Worm (Caenorhabditis elegans): ENCODE data around the gene C30A5.16.

C30A5.16 gene

DNA sequence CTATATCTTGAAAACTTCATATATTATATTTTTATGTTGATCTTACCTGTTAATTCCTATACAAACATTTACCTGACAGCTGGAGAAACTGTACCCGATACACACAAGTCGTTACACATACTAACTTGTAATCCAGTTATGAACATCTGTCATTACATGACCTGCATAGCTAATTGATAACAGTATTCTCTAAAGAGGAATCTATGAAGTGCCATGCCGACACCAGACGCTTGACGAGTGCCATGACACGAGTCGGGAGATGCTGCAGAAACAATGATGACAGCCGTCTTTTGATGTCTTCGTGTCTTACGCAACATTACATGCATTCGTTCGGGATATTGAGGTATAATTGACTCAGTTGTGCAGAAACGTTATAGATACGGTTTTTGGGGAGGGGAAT lies 2.1 kb downstream of the C30A5.16 start:
- TF ChIP-seq pes-1 (GFP tag; IDR thresholded peaks at IDR 0.05): no peak
- TF ChIP-seq flt-1 (GFP tag; IDR thresholded peaks at IDR 0.05): no peak
- TF ChIP-seq hnd-1 (tag; optimal IDR thresholded peaks at IDR 0.05): no peak
- TF ChIP-seq tra-4 (tag; optimal IDR thresholded peaks at IDR 0.05): no peak
- no peak for TF ChIP-seq scrt-1 (GFP tag; IDR thresholded peaks at IDR 0.05)
- TF ChIP-seq aly-1 (tag; optimal IDR thresholded peaks at IDR 0.05): no peak
- TF ChIP-seq ceh-36 (tag; optimal IDR thresholded peaks at IDR 0.05): no peak

DNA sequence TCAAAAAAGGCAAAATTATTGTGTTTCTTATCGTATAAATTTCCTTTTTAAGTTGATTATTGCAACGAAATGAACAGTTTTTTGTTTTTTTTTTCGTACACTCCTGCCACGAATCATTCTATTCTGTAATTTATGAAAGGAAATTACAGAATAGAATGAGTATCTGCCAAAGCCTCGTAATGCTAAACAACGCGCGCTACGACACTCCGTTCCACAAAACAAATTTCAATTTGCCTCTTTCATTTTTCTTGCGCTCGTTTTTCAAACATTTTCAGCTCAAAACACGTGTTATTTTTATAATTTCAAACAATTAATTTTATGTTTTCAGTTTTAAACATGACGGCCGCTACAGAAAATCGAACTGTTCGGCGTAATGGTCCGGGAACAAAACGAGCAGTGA lies 6.8 kb downstream of the C30A5.16 start, which contains the start of gene mob-4:
mob-4 (plus strand) TSS at position 329 of the 400 bp plus-strand sequence.
- TF ChIP-seq ets-7 (tag; optimal IDR thresholded peaks at IDR 0.05): no peak

DNA sequence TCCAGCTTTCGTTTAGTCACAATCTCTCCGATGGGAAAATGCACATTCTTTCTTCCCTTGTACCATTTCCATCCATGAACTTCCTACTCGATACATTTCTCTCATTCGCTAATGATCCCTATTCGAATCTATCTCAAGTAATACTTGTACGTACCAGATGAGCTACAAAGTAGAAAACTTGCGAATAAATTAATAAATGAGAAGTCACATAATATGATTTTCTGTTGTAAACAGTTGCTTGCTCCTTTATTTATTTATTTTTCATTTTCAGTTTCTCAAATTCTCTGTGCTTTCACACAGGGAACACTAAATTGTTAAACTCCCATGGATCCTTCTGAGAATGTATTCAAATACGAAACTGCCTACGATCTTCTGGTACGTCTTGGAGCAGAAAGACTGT lies 8.2 kb downstream of the C30A5.16 start, which contains the start of gene rfs-1:
rfs-1 (plus strand) TSS at position 301 of the 400 bp plus-strand sequence.
- TF ChIP-seq hmg-4 (GFP tag; optimal IDR thresholded peaks at IDR 0.05) (no peak), ets-7 (tag; optimal IDR thresholded peaks at IDR 0.05) (no peak), tbx-37 (GFP tag; conservative IDR thresholded peaks at IDR 0.05) (no peak), hnd-1 (tag; optimal IDR thresholded peaks at IDR 0.05) (no peak)

DNA sequence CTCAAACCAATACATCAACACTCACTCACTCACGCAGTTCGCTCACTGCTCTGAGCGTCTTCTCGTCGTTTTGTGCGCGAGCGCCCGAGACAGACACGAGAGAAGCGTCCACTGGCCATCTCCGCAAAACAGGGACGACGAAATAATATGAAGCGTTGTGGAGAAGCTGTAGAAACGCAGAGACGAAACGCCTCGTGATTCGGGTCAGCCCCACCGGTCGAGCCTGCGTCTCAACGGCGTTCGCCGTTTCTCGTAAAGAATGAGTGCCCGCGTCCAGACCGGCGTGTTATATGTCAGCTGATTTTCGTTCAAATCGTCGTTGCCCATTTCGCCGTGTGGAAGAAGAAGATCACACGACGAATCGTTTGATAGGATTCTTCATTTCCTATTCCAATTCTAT lies 9.5 kb downstream of the C30A5.16 start, which contains the start of gene fbxl-1:
fbxl-1 (plus strand) TSS at position 320 of the 400 bp plus-strand sequence.
- TF ChIP-seq ama-1 (optimal IDR thresholded peaks at IDR 0.05) (no peak), tbx-11 (GFP tag; IDR thresholded peaks at IDR 0.05) (no peak), hmg-4 (GFP tag; optimal IDR thresholded peaks at IDR 0.05) (no peak), F13C5.2 (tag; optimal IDR thresholded peaks at IDR 0.05) (peak; percentile 10), ceh-36 (tag; optimal IDR thresholded peaks at IDR 0.05) (no peak)

DNA sequence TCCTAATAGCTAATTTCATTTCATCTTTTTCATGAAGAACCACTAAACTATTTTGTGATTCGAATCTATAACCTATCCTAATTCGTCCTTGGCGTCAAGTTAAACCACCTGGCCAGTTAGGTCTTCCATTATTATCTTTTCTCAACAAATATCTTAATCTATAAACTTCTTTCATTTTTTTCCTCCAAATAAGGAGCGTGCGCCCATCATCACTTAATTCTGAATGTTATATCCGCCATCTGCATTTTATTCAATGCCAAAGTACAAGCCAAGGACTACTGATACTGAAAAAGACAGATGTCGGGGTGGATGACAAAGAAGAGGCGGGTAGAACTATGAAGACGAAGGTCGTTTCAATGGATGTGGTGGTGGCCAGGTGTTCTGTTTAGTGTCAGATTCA lies 10.9 kb downstream of the C30A5.16 start:
- TF ChIP-seq B0310.2 (tag; optimal IDR thresholded peaks at IDR 0.05) (no peak), sea-1 (GFP tag; conservative IDR thresholded peaks at IDR 0.05) (no peak), hmbx-1 (tag; optimal IDR thresholded peaks at IDR 0.05) (no peak)

DNA sequence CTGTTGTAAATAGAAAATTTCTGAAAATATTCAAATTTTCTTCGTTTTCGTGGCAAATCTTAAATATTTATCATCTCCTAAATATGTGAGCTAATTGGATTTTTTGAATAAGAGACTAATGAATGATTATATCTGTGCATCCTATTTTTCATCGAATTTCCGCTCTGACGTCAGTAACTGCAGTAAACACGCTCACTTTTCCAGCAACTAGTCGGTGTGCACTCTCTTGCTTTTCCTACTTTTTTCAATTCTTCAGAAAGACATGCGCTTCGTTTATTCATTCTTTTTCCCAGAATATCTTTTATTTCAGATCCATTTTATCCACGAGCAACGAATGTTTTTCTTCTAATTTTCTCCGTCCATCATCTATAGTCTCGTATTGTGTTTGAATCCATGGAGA lies 11.5 kb downstream of the C30A5.16 start:
- TF ChIP-seq B0310.2 (tag; optimal IDR thresholded peaks at IDR 0.05) (no peak), tbx-37 (GFP tag; conservative IDR thresholded peaks at IDR 0.05) (no peak), ets-7 (tag; optimal IDR thresholded peaks at IDR 0.05) (no peak), hmg-4 (GFP tag; optimal IDR thresholded peaks at IDR 0.05) (no peak), scrt-1 (GFP tag; IDR thresholded peaks at IDR 0.05) (no peak), ceh-13 (GFP tag; optimal IDR thresholded peaks at IDR 0.05) (no peak), tbx-11 (GFP tag; IDR thresholded peaks at IDR 0.05) (no peak), tra-4 (tag; optimal IDR thresholded peaks at IDR 0.05) (no peak), aly-1 (tag; optimal IDR thresholded peaks at IDR 0.05) (no peak), pes-1 (GFP tag; IDR thresholded peaks at IDR 0.05) (no peak), sea-1 (GFP tag; conservative IDR thresholded peaks at IDR 0.05) (no peak), flt-1 (GFP tag; IDR thresholded peaks at IDR 0.05) (no peak), F13C5.2 (tag; optimal IDR thresholded peaks at IDR 0.05) (no peak), ama-1 (optimal IDR thresholded peaks at IDR 0.05) (no peak), hmbx-1 (tag; optimal IDR thresholded peaks at IDR 0.05) (no peak), ceh-36 (tag; optimal IDR thresholded peaks at IDR 0.05) (no peak), hnd-1 (tag; optimal IDR thresholded peaks at IDR 0.05) (no peak)

DNA sequence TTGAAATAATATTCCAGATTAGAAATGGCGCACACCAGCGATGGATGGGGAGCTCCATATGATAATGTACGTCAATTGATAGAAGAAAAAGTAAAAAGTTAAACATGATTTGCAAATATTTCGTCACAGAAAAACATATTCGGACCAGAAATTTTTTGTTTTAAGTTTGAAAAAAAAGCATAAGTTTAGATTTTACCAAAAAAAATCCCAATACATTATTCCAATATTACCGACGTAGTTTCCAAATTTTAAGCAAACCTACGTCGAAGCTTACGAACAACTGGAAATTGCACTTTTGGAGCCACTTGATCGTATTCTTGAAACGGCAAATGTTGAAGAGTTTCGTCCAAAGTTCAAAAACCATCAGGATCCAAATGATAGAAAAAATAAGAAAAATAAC lies 14.6 kb downstream of the C30A5.16 start, which contains the start of gene henn-1:
henn-1 (plus strand) TSS at position 18 of the 400 bp plus-strand sequence.
- TF ChIP-seq scrt-1 (GFP tag; IDR thresholded peaks at IDR 0.05) (no peak), ceh-36 (tag; optimal IDR thresholded peaks at IDR 0.05) (no peak)

DNA sequence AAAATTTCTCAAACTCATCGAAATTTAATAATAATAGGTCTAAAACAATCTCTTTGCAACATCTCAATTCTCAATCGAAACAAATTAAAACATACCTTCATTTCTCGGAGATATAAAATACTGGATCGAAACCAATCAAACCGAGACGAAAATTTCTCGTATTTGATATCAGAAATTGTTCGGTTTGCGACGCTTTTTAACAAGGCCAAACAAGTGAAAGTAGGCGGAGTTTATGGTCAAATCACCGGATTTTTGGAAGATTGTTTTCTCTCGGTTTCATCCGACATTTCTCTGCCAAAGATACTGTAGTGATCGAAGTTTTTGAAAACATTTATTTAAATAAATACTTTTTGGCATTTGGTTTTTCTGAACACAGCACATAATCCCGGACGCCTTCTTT lies 17.3 kb downstream of the C30A5.16 start, which contains the start of gene C02F5.14:
C02F5.14 (minus strand) TSS at position 157 of the 400 bp plus-strand sequence.
- no peak for TF ChIP-seq B0310.2 (tag; optimal IDR thresholded peaks at IDR 0.05)

DNA sequence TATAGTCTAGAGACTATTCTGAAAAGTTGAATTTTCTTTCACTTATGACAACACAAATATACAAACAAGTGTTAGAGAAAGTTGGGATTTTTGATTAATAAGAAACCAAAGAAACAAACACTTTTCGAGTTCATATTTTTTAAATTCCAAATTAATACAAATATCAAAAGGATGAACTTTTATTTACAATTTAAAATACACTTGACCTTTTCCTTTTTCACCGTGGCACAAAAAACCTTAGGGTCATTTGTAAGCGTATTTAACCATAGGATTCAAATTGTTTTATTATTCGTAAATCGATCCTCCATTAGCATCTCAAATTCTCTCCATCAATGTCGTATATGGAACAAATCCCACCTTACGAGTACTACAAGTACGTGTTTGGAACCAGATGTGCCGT lies 17.9 kb downstream of the C30A5.16 start, which contains the start of gene C02F5.5:
C02F5.5 (plus strand) TSS at position 301 of the 400 bp plus-strand sequence.
- no peak for TF ChIP-seq ama-1 (optimal IDR thresholded peaks at IDR 0.05)
- no peak for TF ChIP-seq tbx-11 (GFP tag; IDR thresholded peaks at IDR 0.05)
- TF ChIP-seq aly-1 (tag; optimal IDR thresholded peaks at IDR 0.05): no peak
- TF ChIP-seq tbx-37 (GFP tag; conservative IDR thresholded peaks at IDR 0.05): no peak
- TF ChIP-seq ets-7 (tag; optimal IDR thresholded peaks at IDR 0.05): no peak
- no peak for TF ChIP-seq ceh-36 (tag; optimal IDR thresholded peaks at IDR 0.05)
- no peak for TF ChIP-seq F13C5.2 (tag; optimal IDR thresholded peaks at IDR 0.05)
- no peak for TF ChIP-seq sea-1 (GFP tag; conservative IDR thresholded peaks at IDR 0.05)
- no peak for TF ChIP-seq tra-4 (tag; optimal IDR thresholded peaks at IDR 0.05)
- TF ChIP-seq ceh-13 (GFP tag; optimal IDR thresholded peaks at IDR 0.05): no peak
- no peak for TF ChIP-seq hmg-4 (GFP tag; optimal IDR thresholded peaks at IDR 0.05)
- no peak for TF ChIP-seq B0310.2 (tag; optimal IDR thresholded peaks at IDR 0.05)
- TF ChIP-seq hnd-1 (tag; optimal IDR thresholded peaks at IDR 0.05): no peak
- no peak for TF ChIP-seq pes-1 (GFP tag; IDR thresholded peaks at IDR 0.05)
- no peak for TF ChIP-seq flt-1 (GFP tag; IDR thresholded peaks at IDR 0.05)
- no peak for TF ChIP-seq scrt-1 (GFP tag; IDR thresholded peaks at IDR 0.05)
- TF ChIP-seq hmbx-1 (tag; optimal IDR thresholded peaks at IDR 0.05): no peak
